Worm (Caenorhabditis elegans) whole organism, L2 larva: ENCODE measurements around the gene B0001.8.

Experiments
- ceh-82 ChIP-seq: fragments of 150-350 bp; optimal IDR thresholded peaks from 2 replicates; lab custom pipeline; 2014; ENCODE audit warnings: missing biosample characterization, missing genetic modification characterization
- egl-27 ChIP-seq: sonication (generic microtip); optimal IDR thresholded peaks from 3 replicates; lab custom pipeline; 2017; ENCODE audit warnings: missing biosample characterization, missing genetic modification reagents, missing genetic modification characterization
- elt-3 ChIP-seq: sonication (generic microtip); optimal IDR thresholded peaks from 2 replicates; lab custom pipeline; 2017; ENCODE audit warnings: missing biosample characterization, missing genetic modification characterization
- mdl-1 ChIP-seq, 2 experiments: fragments of 150-350 bp in 1 of 2; sonication (generic microtip) in 1 of 2; optimal IDR thresholded peaks; 2 replicates each; lab custom pipeline; 2017; ENCODE audit warnings: missing biosample characterization in 2 of 2, missing genetic modification characterization in 2 of 2
- nhr-11 ChIP-seq: fragments of 150-350 bp; optimal IDR thresholded peaks from 2 replicates; lab custom pipeline; 2014; ENCODE audit warnings: missing biosample characterization, missing genetic modification characterization
- nhr-237 ChIP-seq: fragments of 150-350 bp; optimal IDR thresholded peaks from 2 replicates; lab custom pipeline; 2014; ENCODE audit warnings: missing biosample characterization, missing genetic modification characterization
- nhr-77 ChIP-seq: fragments of 150-350 bp; optimal IDR thresholded peaks from 2 replicates; lab custom pipeline; 2014; ENCODE audit warnings: missing biosample characterization, missing genetic modification characterization
- skn-1 ChIP-seq: sonication (generic microtip); optimal IDR thresholded peaks from 2 replicates; lab custom pipeline; 2017; ENCODE audit warnings: missing biosample characterization, missing genetic modification characterization
- unc-62 ChIP-seq: fragments of 150-350 bp; optimal IDR thresholded peaks from 2 replicates; lab custom pipeline; 2014; ENCODE audit warnings: missing biosample characterization, missing genetic modification reagents, missing genetic modification characterization
- ztf-11 ChIP-seq: sonication (generic microtip); optimal IDR thresholded peaks from 2 replicates; lab custom pipeline; 2017; ENCODE audit warnings: missing biosample characterization, missing genetic modification characterization

DNA sequence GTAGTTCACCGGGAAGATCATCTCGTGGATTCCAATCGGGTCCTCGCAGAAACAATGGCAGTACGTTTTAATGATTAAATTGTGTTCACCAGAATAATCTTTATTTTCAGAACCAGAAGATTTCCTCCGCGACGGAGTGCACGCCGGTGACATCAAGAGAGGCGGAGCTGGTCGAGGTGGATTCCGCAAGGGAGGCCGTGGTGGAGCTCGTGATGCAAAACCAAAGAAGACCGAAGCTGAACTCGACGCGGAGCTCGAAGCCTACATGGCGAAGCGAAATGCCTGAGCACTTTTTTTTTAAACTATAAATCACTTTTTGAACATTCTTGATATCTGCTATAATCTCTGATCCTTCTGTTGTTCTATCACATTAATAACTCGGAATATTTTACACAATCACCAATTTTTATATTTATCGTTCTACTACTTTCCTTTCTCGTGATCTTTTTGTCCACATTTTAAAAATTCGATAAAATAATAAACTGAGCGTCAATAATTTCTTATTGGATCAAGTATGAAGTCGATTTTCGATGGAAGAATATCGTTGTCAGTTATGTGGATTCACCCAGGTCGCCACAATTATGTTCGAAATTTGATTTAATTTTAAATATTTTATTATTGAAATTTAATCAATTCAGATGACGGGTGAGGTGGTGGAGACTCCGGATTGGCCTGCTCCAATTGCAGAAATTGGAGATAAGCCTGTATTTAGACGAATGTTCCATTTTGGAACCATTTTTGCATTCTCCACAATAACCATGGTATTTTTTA, 16.4 kb downstream of the B0001.8 start, which contains the start of gene dhhc-6:
- TF ChIP-seq nhr-77 (tag; lab: Kevin White, UChicago) (no peak), ceh-82 (tag; lab: Kevin White, UChicago) (no peak), nhr-237 (tag; lab: Kevin White, UChicago) (no peak), elt-3 (no peak), nhr-11 (tag; lab: Kevin White, UChicago) (no peak), ztf-11 (tag; lab: Kevin White, UChicago) (no peak), skn-1 (tag; lab: Kevin White, UChicago) (no peak), mdl-1 (tag; optimal IDR thresholded peaks at IDR 0.05; lab: Kevin White, UChicago) (no peak), unc-62 (GFP tag; lab: Kevin White, UChicago) (no peak), egl-27 (tag; lab: Kevin White, UChicago) (no peak)
